Worm (Caenorhabditis elegans) whole organism, late embryonic: ENCODE data around the gene fbxc-44.

Source experiments
- K09A11.1 ChIP-seq: sonication (generic microtip); optimal IDR thresholded peaks from 2 replicates; lab custom pipeline; 2017; ENCODE audit warnings: antibody characterized with exemption, mild to moderate bottlenecking, missing genetic modification characterization, missing compliant biosample characterization; ENCODE audit not compliant: insufficient read depth
- ceh-48 ChIP-seq: sonication (generic microtip); optimal IDR thresholded peaks from 2 replicates; lab custom pipeline; 2016; ENCODE audit warnings: missing genetic modification characterization, inconsistent platforms, missing compliant biosample characterization
- pha-4 ChIP-seq: fragments of 150-350 bp; optimal IDR thresholded peaks from 2 replicates; lab custom pipeline; 2018; ENCODE audit warnings: missing biosample characterization, missing genetic modification reagents, missing genetic modification characterization
- unc-55 ChIP-seq: sonication (generic microtip); optimal IDR thresholded peaks from 2 replicates; lab custom pipeline; 2017; ENCODE audit warnings: missing biosample characterization, missing genetic modification reagents, missing genetic modification characterization
- unc-86 ChIP-seq: sonication (generic microtip); optimal IDR thresholded peaks from 2 replicates; lab custom pipeline; 2016; ENCODE audit warnings: missing genetic modification characterization, missing compliant biosample characterization

DNA sequence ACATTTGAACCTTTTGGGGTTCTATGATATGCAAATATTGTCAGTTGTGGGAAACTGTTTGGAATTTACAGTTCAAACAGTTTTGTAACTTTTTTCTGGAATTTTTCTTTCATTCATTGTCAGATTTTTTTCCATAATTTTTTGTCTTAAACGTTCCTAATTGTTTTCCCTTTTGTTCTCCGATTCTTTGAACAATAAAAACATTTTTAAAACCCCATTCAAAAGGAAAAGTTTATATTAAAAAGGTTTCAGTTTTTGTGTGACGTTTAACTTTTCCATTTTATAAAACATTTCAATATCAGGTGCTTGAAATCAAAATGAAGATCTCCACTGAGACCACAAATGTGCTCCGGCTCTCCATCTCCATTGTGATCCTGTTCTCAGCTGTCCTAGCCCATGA is 18.5 kb downstream of the fbxc-44 start, which contains the start of gene F31D5.1:
- TF ChIP-seq K09A11.1 (no peak), ceh-48 (tag; lab: Kevin White, UChicago) (no peak), pha-4 (no peak), unc-86 (tag; lab: Kevin White, UChicago) (no peak), unc-55 (GFP tag; lab: Kevin White, UChicago) (no peak)
